Fruit fly (Drosophila melanogaster) whole organism, embryonic: ENCODE results near the gene Datp.
A peak's percentile ranks its signal among the peaks of the same experiment; 100 is the strongest.

Source experiments
- BEAF-32 ChIP-seq: fragments of 200-800 bp; sonication (Bioruptor generic); optimal IDR thresholded peaks from 3 replicates; lab custom pipeline; 2017; ENCODE audit warnings: missing biosample characterization, missing genetic modification characterization, mild to moderate bottlenecking, moderate library complexity, missing genetic modification reagents
- Bteb2 ChIP-seq: fragments of 200-800 bp; sonication (Bioruptor generic); optimal IDR thresholded peaks from 2 replicates; lab custom pipeline; 2016; ENCODE audit warnings: missing biosample characterization, missing genetic modification characterization
- C15 ChIP-seq: fragments of 200-800 bp; sonication (Bioruptor generic); IDR thresholded peaks from 3 replicates; pipeline ENCODE4 v1.3.6; 2022; ENCODE audit warnings: missing biosample characterization, missing genetic modification characterization
- CG13424 ChIP-seq: fragments of 200-800 bp; sonication (Bioruptor generic); optimal IDR thresholded peaks from 2 replicates; lab custom pipeline; 2019; ENCODE audit warnings: missing biosample characterization, mild to moderate bottlenecking, missing genetic modification characterization, moderate library complexity
- CG15011 ChIP-seq: fragments of 200-800 bp; sonication (Bioruptor generic); optimal IDR thresholded peaks from 3 replicates; lab custom pipeline; 2018; ENCODE audit warnings: missing biosample characterization, mild to moderate bottlenecking, missing genetic modification characterization
- CG1602 ChIP-seq: fragments of 200-800 bp; sonication (Bioruptor generic); optimal IDR thresholded peaks from 3 replicates; lab custom pipeline; 2016; ENCODE audit warnings: missing biosample characterization, missing genetic modification characterization
- CG1603 ChIP-seq: fragments of 200-800 bp; sonication (Bioruptor generic); optimal IDR thresholded peaks from 2 replicates; lab custom pipeline; 2019; ENCODE audit warnings: missing biosample characterization, mild to moderate bottlenecking, missing genetic modification characterization, moderate library complexity
- CG17328 ChIP-seq: fragments of 200-800 bp; sonication (Bioruptor generic); IDR thresholded peaks from 2 replicates; pipeline ENCODE4 v1.3.6; 2022; ENCODE audit warnings: missing biosample characterization, missing genetic modification characterization
- CG2116 ChIP-seq: fragments of 200-800 bp; sonication (Bioruptor generic); optimal IDR thresholded peaks from 3 replicates; lab custom pipeline; 2018; ENCODE audit warnings: missing biosample characterization, mild to moderate bottlenecking, missing genetic modification characterization
- CG3065 ChIP-seq: fragments of 200-800 bp; sonication (Bioruptor generic); optimal IDR thresholded peaks from 2 replicates; lab custom pipeline; 2016; ENCODE audit warnings: missing biosample characterization, missing genetic modification characterization
- CG34376 ChIP-seq: fragments of 200-800 bp; sonication (Bioruptor generic); optimal IDR thresholded peaks from 2 replicates; lab custom pipeline; 2018; ENCODE audit warnings: missing biosample characterization, mild to moderate bottlenecking, missing genetic modification characterization
- CG4404 ChIP-seq: fragments of 200-800 bp; sonication (Bioruptor generic); IDR thresholded peaks from 2 replicates; pipeline ENCODE4 v1.3.6; 2022; ENCODE audit warnings: missing biosample characterization, missing genetic modification characterization
- CG4617 ChIP-seq: fragments of 200-800 bp; sonication (Bioruptor generic); optimal IDR thresholded peaks from 3 replicates; lab custom pipeline; 2016; ENCODE audit warnings: missing biosample characterization, missing genetic modification characterization, borderline replicate concordance
- CG6654 ChIP-seq: fragments of 200-800 bp; sonication (Bioruptor generic); optimal IDR thresholded peaks from 2 replicates; lab custom pipeline; 2017; ENCODE audit warnings: missing biosample characterization, mild to moderate bottlenecking, missing genetic modification characterization
- CG7271 ChIP-seq: fragments of 200-800 bp; sonication (Bioruptor generic); optimal IDR thresholded peaks from 2 replicates; lab custom pipeline; 2018; ENCODE audit warnings: missing biosample characterization, mild to moderate bottlenecking, missing genetic modification characterization, moderate library complexity
- CG7987 ChIP-seq: fragments of 200-800 bp; sonication (Bioruptor generic); optimal IDR thresholded peaks from 2 replicates; lab custom pipeline; 2018; ENCODE audit warnings: missing biosample characterization, mild to moderate bottlenecking, missing genetic modification characterization, moderate library complexity
- D19B ChIP-seq: fragments of 200-800 bp; sonication (Bioruptor generic); optimal IDR thresholded peaks from 2 replicates; lab custom pipeline; 2017; ENCODE audit warnings: missing biosample characterization, mild to moderate bottlenecking, missing genetic modification characterization
- Dbx ChIP-seq: fragments of 200-800 bp; sonication (Bioruptor generic); IDR thresholded peaks from 3 replicates; pipeline ENCODE4 v1.3.6; 2022; ENCODE audit warnings: missing biosample characterization, missing genetic modification characterization
- Dek ChIP-seq: fragments of 200-800 bp; sonication (Bioruptor generic); optimal IDR thresholded peaks from 3 replicates; lab custom pipeline; 2019; ENCODE audit warnings: missing biosample characterization, mild to moderate bottlenecking, missing genetic modification characterization, moderate library complexity
- Dp ChIP-seq: fragments of 200-800 bp; sonication (Bioruptor generic); optimal IDR thresholded peaks from 2 replicates; lab custom pipeline; 2018; ENCODE audit warnings: missing biosample characterization, mild to moderate bottlenecking, missing genetic modification characterization, moderate library complexity
- Dref ChIP-seq: fragments of 200-800 bp; sonication (Bioruptor generic); IDR thresholded peaks from 2 replicates; pipeline ENCODE4 v1.3.6; 2022; ENCODE audit warnings: missing biosample characterization, missing genetic modification characterization
- Eip74EF ChIP-seq, 2 experiments: fragments of 200-800 bp in 1 of 2; fragments of >200 bp in 1 of 2; sonication (Bioruptor generic) in 1 of 2; optimal IDR thresholded peaks; 2 replicates each; lab custom pipeline; 2017 to 2019; ENCODE audit warnings: missing biosample characterization in 2 of 2, missing genetic modification characterization in 2 of 2, mild to moderate bottlenecking in 1 of 2, moderate library complexity in 1 of 2
- Hr39 ChIP-seq: fragments of >200 bp; optimal IDR thresholded peaks from 2 replicates; lab custom pipeline; 2017
- Optix ChIP-seq: fragments of 200-800 bp; sonication (Bioruptor generic); IDR thresholded peaks from 3 replicates; pipeline ENCODE4 v1.3.6; 2022; ENCODE audit warnings: missing biosample characterization, missing genetic modification characterization
- Scr ChIP-seq: fragments of 200-800 bp; sonication (Bioruptor generic); IDR thresholded peaks from 2 replicates; pipeline ENCODE4 v1.3.6; 2022; ENCODE audit warnings: missing biosample characterization, missing genetic modification characterization; ENCODE audit not compliant: partially characterized antibody
- Sry-δ ChIP-seq: fragments of 200-800 bp; sonication (Bioruptor generic); optimal IDR thresholded peaks from 2 replicates; lab custom pipeline; 2016; ENCODE audit warnings: missing biosample characterization, missing genetic modification characterization
- Trl ChIP-seq, 3 experiments: fragments of >200 bp in 2 of 3; fragments of 200-800 bp in 1 of 3; sonication (Bioruptor generic) in 1 of 3; optimal IDR thresholded peaks; 2 replicates in 1 of 3; 3 replicates in 2 of 3; lab custom pipeline; 2016 to 2017; ENCODE audit warnings: missing biosample characterization in 1 of 3, missing genetic modification characterization in 1 of 3
- YL-1 ChIP-seq: fragments of 200-800 bp; sonication (Bioruptor generic); optimal IDR thresholded peaks from 3 replicates; lab custom pipeline; 2017; ENCODE audit warnings: missing biosample characterization, mild to moderate bottlenecking, missing genetic modification characterization
- al ChIP-seq: fragments of 200-800 bp; sonication (Bioruptor generic); IDR thresholded peaks from 2 replicates; pipeline ENCODE4 v1.3.6; 2022; ENCODE audit warnings: missing biosample characterization, missing genetic modification characterization
- bab2 ChIP-seq: fragments of 200-800 bp; sonication (Bioruptor generic); optimal IDR thresholded peaks from 2 replicates; lab custom pipeline; 2016; ENCODE audit warnings: missing biosample characterization, missing genetic modification characterization
- bcd ChIP-seq: fragments of 200-800 bp; sonication (Bioruptor generic); optimal IDR thresholded peaks from 2 replicates; lab custom pipeline; 2017; ENCODE audit warnings: missing biosample characterization, mild to moderate bottlenecking, missing genetic modification characterization
- cas ChIP-seq: fragments of 200-800 bp; sonication (Bioruptor generic); IDR thresholded peaks from 2 replicates; pipeline ENCODE4 v1.3.6; 2022; ENCODE audit warnings: missing biosample characterization, missing genetic modification characterization
- chm ChIP-seq: fragments of 200-800 bp; sonication (Bioruptor generic); IDR thresholded peaks from 2 replicates; pipeline ENCODE4 v1.3.6; 2022; ENCODE audit warnings: missing biosample characterization, missing genetic modification characterization
- crol ChIP-seq: fragments of 200-800 bp; sonication (Bioruptor generic); IDR thresholded peaks from 2 replicates; pipeline ENCODE4 v1.3.6; 2022; ENCODE audit warnings: missing biosample characterization, missing genetic modification characterization
- crp ChIP-seq, 2 experiments: fragments of 200-800 bp; sonication (Bioruptor generic); optimal IDR thresholded peaks; 2 replicates in 1 of 2; 3 replicates in 1 of 2; lab custom pipeline; 2017; ENCODE audit warnings: missing biosample characterization in 2 of 2, missing genetic modification characterization in 2 of 2, mild to moderate bottlenecking in 1 of 2, moderate library complexity in 1 of 2
- ewg ChIP-seq: fragments of 200-800 bp; sonication (Bioruptor generic); optimal IDR thresholded peaks from 3 replicates; lab custom pipeline; 2017; ENCODE audit warnings: mild to moderate bottlenecking, missing biosample characterization, missing genetic modification reagents, missing genetic modification characterization
- hbn ChIP-seq: fragments of 200-800 bp; sonication (Bioruptor generic); IDR thresholded peaks from 2 replicates; pipeline ENCODE4 v1.3.6; 2022; ENCODE audit warnings: missing biosample characterization, missing genetic modification characterization; ENCODE audit not compliant: partially characterized antibody
- org-1 ChIP-seq: fragments of 200-800 bp; sonication (Bioruptor generic); optimal IDR thresholded peaks from 2 replicates; lab custom pipeline; 2017; ENCODE audit warnings: missing biosample characterization, missing genetic modification characterization
- otp ChIP-seq: fragments of 200-800 bp; sonication (Bioruptor generic); IDR thresholded peaks from 3 replicates; pipeline ENCODE4, ENCODE4 v1.3.6; 2022; ENCODE audit warnings: missing biosample characterization, missing genetic modification characterization
- ro ChIP-seq: fragments of 200-800 bp; sonication (Bioruptor generic); IDR thresholded peaks from 2 replicates; pipeline ENCODE4 v1.3.6; 2022; ENCODE audit warnings: missing biosample characterization, missing genetic modification characterization
- salm ChIP-seq: fragments of 200-800 bp; sonication (Bioruptor generic); optimal IDR thresholded peaks from 2 replicates; lab custom pipeline; 2018; ENCODE audit warnings: missing biosample characterization, mild to moderate bottlenecking, missing genetic modification characterization
- schlank ChIP-seq: fragments of 200-800 bp; sonication (Bioruptor generic); optimal IDR thresholded peaks from 2 replicates; lab custom pipeline; 2018; ENCODE audit warnings: missing biosample characterization, mild to moderate bottlenecking, missing genetic modification characterization
- slbo ChIP-seq: fragments of 200-800 bp; sonication (Bioruptor generic); IDR thresholded peaks from 2 replicates; pipeline ENCODE4 v1.3.6; 2022; ENCODE audit warnings: missing biosample characterization, missing genetic modification characterization
- slou ChIP-seq: fragments of 200-800 bp; sonication (Bioruptor generic); optimal IDR thresholded peaks from 3 replicates; lab custom pipeline; 2016; ENCODE audit warnings: missing biosample characterization, missing genetic modification characterization
- sob ChIP-seq: fragments of 200-800 bp; sonication (Bioruptor generic); IDR thresholded peaks from 2 replicates; pipeline ENCODE4 v1.3.6; 2022; ENCODE audit warnings: missing biosample characterization, missing genetic modification characterization
- ssp ChIP-seq: fragments of 200-800 bp; sonication (Bioruptor generic); IDR thresholded peaks from 2 replicates; pipeline ENCODE4 v1.3.6; 2022; ENCODE audit warnings: missing biosample characterization, missing genetic modification characterization
- tx ChIP-seq: fragments of 200-800 bp; sonication (Bioruptor generic); optimal IDR thresholded peaks from 2 replicates; lab custom pipeline; 2016; ENCODE audit warnings: missing biosample characterization, missing genetic modification characterization
- vnd ChIP-seq: fragments of 200-800 bp; sonication (Bioruptor generic); IDR thresholded peaks from 3 replicates; pipeline ENCODE4 v1.3.6; 2022; ENCODE audit warnings: missing biosample characterization, missing genetic modification characterization; ENCODE audit not compliant: partially characterized antibody
- wdn ChIP-seq: fragments of 200-800 bp; sonication (Bioruptor generic); IDR thresholded peaks from 2 replicates; pipeline ENCODE4 v1.3.6; 2022; ENCODE audit warnings: missing biosample characterization, missing genetic modification characterization

Datp gene

dm6 chr2L:9938631-9939256, at the start of gene Datp, which contains the start of gene CG4619:
TSS of gene Datp (minus strand) at chr2L:9938790.
TSS of gene CG4619 (plus strand) at chr2L:9938863.
- TF ChIP-seq org-1 (GFP tag; lab: Kevin White, UChicago): no peak
- peak; percentile 30 for TF ChIP-seq CG7987
- no peak for TF ChIP-seq CG15011 (GFP tag; lab: Kevin White, UChicago)
- no peak for TF ChIP-seq Scr (GFP tag; lab: Robert Waterston, UW)
- TF ChIP-seq CG1602 (GFP tag; lab: Kevin White, UChicago): no peak
- TF ChIP-seq Eip74EF (GFP tag; optimal IDR thresholded peaks at IDR 0.05; lab: Kevin White, UChicago): no peak
- TF ChIP-seq al (GFP tag; lab: Robert Waterston, UW): no peak; the same call in 1 of the 2 replicates
- TF ChIP-seq Hr39 (lab: Kevin White, UChicago): no peak
- TF ChIP-seq CG7271 (tag; lab: Kevin White, UChicago): no peak
- TF ChIP-seq schlank (tag; lab: Kevin White, UChicago): no peak
- TF ChIP-seq Dbx (GFP tag; lab: Robert Waterston, UW): peak; percentile 62; the same call in 2 of the 3 replicates
- no peak for TF ChIP-seq salm (tag; lab: Kevin White, UChicago)
- TF ChIP-seq CG4404: peak; percentile 40
- peak; percentile 29; the same call in 1 of the 2 replicates for TF ChIP-seq CG17328 (GFP tag; lab: Robert Waterston, UW)
- TF ChIP-seq CG3065 (GFP tag; lab: Kevin White, UChicago): no peak
- TF ChIP-seq CG1603 (tag; lab: Kevin White, UChicago): peak; percentile 74
- TF ChIP-seq vnd: no peak
- TF ChIP-seq YL-1 (GFP tag; lab: Kevin White, UChicago): peak; percentile 68
- TF ChIP-seq CG13424 (tag; lab: Kevin White, UChicago): peak; percentile 3
- TF ChIP-seq slbo (GFP tag; lab: Robert Waterston, UW): peak; percentile 71
- TF ChIP-seq Dp (GFP tag; lab: Kevin White, UChicago): peak; percentile 17
- no peak for TF ChIP-seq Dek (tag; lab: Kevin White, UChicago)
- TF ChIP-seq Dref (GFP tag; lab: Robert Waterston, UW): peak; percentile 46
- no peak for TF ChIP-seq hbn (GFP tag; lab: Robert Waterston, UW)
- TF ChIP-seq CG34376 (GFP tag; lab: Kevin White, UChicago): peak; percentile 31
- TF ChIP-seq crp (GFP tag; optimal IDR thresholded peaks at IDR 0.05; lab: Kevin White, UChicago): peak in 1 of 2 experiments; percentile 87
- TF ChIP-seq Sry-δ (GFP tag; lab: Kevin White, UChicago): peak; percentile 30
- peak; percentile 0 for TF ChIP-seq ewg (GFP tag; lab: Kevin White, UChicago)
- TF ChIP-seq CG6654 (GFP tag; lab: Kevin White, UChicago): no peak
- TF ChIP-seq otp (GFP tag; lab: Robert Waterston, UW): no peak
- no peak for TF ChIP-seq crol (GFP tag; lab: Robert Waterston, UW)
- peak; percentile 26 for TF ChIP-seq tx (GFP tag; lab: Kevin White, UChicago)
- peak; percentile 29 for TF ChIP-seq CG2116 (GFP tag; lab: Kevin White, UChicago)
- TF ChIP-seq Bteb2 (GFP tag; lab: Kevin White, UChicago): no peak
- TF ChIP-seq D19B: no peak
- TF ChIP-seq slou (GFP tag; lab: Kevin White, UChicago): no peak
- TF ChIP-seq BEAF-32 (GFP tag; lab: Kevin White, UChicago): peak; percentile 23
- TF ChIP-seq C15 (GFP tag; lab: Robert Waterston, UW): no peak
- peak; percentile 54; the same call in 1 of the 2 replicates for TF ChIP-seq cas (GFP tag; lab: Robert Waterston, UW)
- no peak for TF ChIP-seq chm (GFP tag; lab: Robert Waterston, UW)
- TF ChIP-seq CG4617: peak; percentile 55
- TF ChIP-seq sob (GFP tag; lab: Robert Waterston, UW): peak; percentile 87
- TF ChIP-seq wdn: 0 out of 2 replicates have a peak, but pooled peaks have one; percentile 20
- TF ChIP-seq ro: no peak
- TF ChIP-seq bcd (GFP tag; lab: Kevin White, UChicago): peak; percentile 30
- TF ChIP-seq ssp (GFP tag; lab: Robert Waterston, UW): no peak
- peak in 1 of 2 experiments; percentile 15 for TF ChIP-seq Trl (optimal IDR thresholded peaks at IDR 0.05; lab: Kevin White, UChicago)
- peak; percentile 64 for TF ChIP-seq Trl (GFP tag; optimal IDR thresholded peaks at IDR 0.05; lab: Kevin White, UChicago)
- TF ChIP-seq Optix: no peak
- TF ChIP-seq bab2: peak; percentile 5
